Fruit fly (Drosophila melanogaster) whole organism, prepupa: ENCODE data around the gene CG3104.

Experiments
- Blimp-1 ChIP-seq: fragments of 200-800 bp; sonication (Bioruptor generic); optimal IDR thresholded peaks from 3 replicates; lab custom pipeline; 2017; ENCODE audit warnings: missing biosample characterization, missing genetic modification characterization, mild to moderate bottlenecking, moderate library complexity, missing genetic modification reagents
- CG10631 ChIP-seq: fragments of 200-800 bp; sonication (Bioruptor generic); optimal IDR thresholded peaks from 2 replicates; lab custom pipeline; 2016; ENCODE audit warnings: missing biosample characterization, missing genetic modification characterization
- CG10669 ChIP-seq: fragments of 200-800 bp; sonication (Bioruptor generic); optimal IDR thresholded peaks from 3 replicates; lab custom pipeline; 2018; ENCODE audit warnings: missing biosample characterization, mild to moderate bottlenecking, missing genetic modification characterization, moderate library complexity
- CG11294 ChIP-seq: fragments of 200-800 bp; sonication (Bioruptor generic); IDR thresholded peaks from 2 replicates; pipeline ENCODE4 v1.3.6; 2022; ENCODE audit warnings: missing biosample characterization, missing genetic modification characterization
- CG11762 ChIP-seq: fragments of 200-800 bp; sonication (Bioruptor generic); optimal IDR thresholded peaks from 3 replicates; lab custom pipeline; 2016; ENCODE audit warnings: missing biosample characterization, missing genetic modification characterization; ENCODE audit not compliant: insufficient read depth
- CG11902 ChIP-seq: fragments of 200-800 bp; sonication (Bioruptor generic); optimal IDR thresholded peaks from 3 replicates; lab custom pipeline; 2016; ENCODE audit warnings: missing biosample characterization, missing genetic modification characterization
- CG16779 ChIP-seq: fragments of 200-800 bp; sonication (Bioruptor generic); optimal IDR thresholded peaks from 3 replicates; lab custom pipeline; 2017; ENCODE audit warnings: missing biosample characterization, mild to moderate bottlenecking, missing genetic modification characterization
- CG3032 ChIP-seq: fragments of 200-800 bp; optimal IDR thresholded peaks from 2 replicates; lab custom pipeline; 2019; ENCODE audit warnings: missing biosample characterization, mild to moderate bottlenecking, missing genetic modification characterization, moderate library complexity
- CG31627 ChIP-seq: fragments of 200-800 bp; sonication (Bioruptor generic); optimal IDR thresholded peaks from 3 replicates; lab custom pipeline; 2016; ENCODE audit warnings: missing biosample characterization, missing genetic modification characterization
- CG32006 ChIP-seq: fragments of 200-800 bp; sonication (Bioruptor generic); optimal IDR thresholded peaks from 3 replicates; lab custom pipeline; 2017; ENCODE audit warnings: missing biosample characterization, mild to moderate bottlenecking, missing genetic modification characterization
- CG3919 ChIP-seq: fragments of 200-800 bp; sonication (Bioruptor generic); optimal IDR thresholded peaks from 3 replicates; lab custom pipeline; 2016; ENCODE audit warnings: missing biosample characterization, missing genetic modification characterization
- CG4318 ChIP-seq: fragments of 200-800 bp; sonication (Bioruptor generic); optimal IDR thresholded peaks from 3 replicates; lab custom pipeline; 2017; ENCODE audit warnings: missing biosample characterization, mild to moderate bottlenecking, missing genetic modification characterization
- CG6163 ChIP-seq: fragments of 200-800 bp; sonication (Bioruptor generic); IDR thresholded peaks from 3 replicates; pipeline ENCODE4 v1.3.6; 2022; ENCODE audit warnings: missing biosample characterization, missing genetic modification characterization
- CG6792 ChIP-seq: fragments of 200-800 bp; sonication (Bioruptor generic); optimal IDR thresholded peaks from 3 replicates; lab custom pipeline; 2016; ENCODE audit warnings: missing biosample characterization, missing genetic modification characterization
- CG6808 ChIP-seq: fragments of 200-800 bp; sonication (Bioruptor generic); optimal IDR thresholded peaks from 3 replicates; lab custom pipeline; 2017; ENCODE audit warnings: missing biosample characterization, missing genetic modification characterization, mild to moderate bottlenecking, moderate library complexity, missing genetic modification reagents
- CG6854 ChIP-seq: fragments of 200-800 bp; sonication (Bioruptor generic); optimal IDR thresholded peaks from 2 replicates; lab custom pipeline; 2017; ENCODE audit warnings: missing biosample characterization, mild to moderate bottlenecking, missing genetic modification characterization
- CG7368 ChIP-seq: fragments of 200-800 bp; sonication (Bioruptor generic); optimal IDR thresholded peaks from 3 replicates; lab custom pipeline; 2016; ENCODE audit warnings: missing biosample characterization, missing genetic modification characterization
- Eip78C ChIP-seq: fragments of 200-800 bp; sonication (Bioruptor generic); peaks from one replicate; lab custom pipeline; 2016; ENCODE audit warnings: missing biosample characterization, missing genetic modification characterization
- Gug ChIP-seq: fragments of 200-800 bp; sonication (Bioruptor generic); IDR thresholded peaks from 2 replicates; pipeline ENCODE4 v1.3.6; 2022; ENCODE audit warnings: missing biosample characterization, missing genetic modification characterization
- Hr4 ChIP-seq: fragments of 200-800 bp; sonication (Bioruptor generic); optimal IDR thresholded peaks from 3 replicates; lab custom pipeline; 2016; ENCODE audit warnings: missing biosample characterization, missing genetic modification characterization
- Lpt ChIP-seq: fragments of 200-800 bp; sonication (Bioruptor generic); optimal IDR thresholded peaks from 3 replicates; lab custom pipeline; 2016; ENCODE audit warnings: missing biosample characterization, missing genetic modification characterization
- OdsH ChIP-seq: fragments of 200-800 bp; sonication (Bioruptor generic); optimal IDR thresholded peaks from 3 replicates; lab custom pipeline; 2016; ENCODE audit warnings: missing biosample characterization, missing genetic modification characterization
- Sox102F ChIP-seq: fragments of 200-800 bp; sonication (Bioruptor generic); optimal IDR thresholded peaks from 2 replicates; lab custom pipeline; 2016; ENCODE audit warnings: missing biosample characterization, mild to moderate bottlenecking, missing genetic modification characterization
- achi ChIP-seq: fragments of 200-800 bp; sonication (Bioruptor generic); optimal IDR thresholded peaks from 3 replicates; lab custom pipeline; 2016; ENCODE audit warnings: missing biosample characterization, missing genetic modification characterization
- acj6 ChIP-seq: fragments of 200-800 bp; sonication (Bioruptor generic); optimal IDR thresholded peaks from 3 replicates; lab custom pipeline; 2016; ENCODE audit warnings: missing biosample characterization, missing genetic modification characterization
- cyc ChIP-seq: fragments of 200-800 bp; sonication (Bioruptor generic); optimal IDR thresholded peaks from 3 replicates; lab custom pipeline; 2016; ENCODE audit warnings: missing biosample characterization, missing genetic modification characterization
- dac ChIP-seq: fragments of 200-800 bp; sonication (Bioruptor generic); optimal IDR thresholded peaks from 2 replicates; lab custom pipeline; 2017; ENCODE audit warnings: missing biosample characterization, mild to moderate bottlenecking, missing genetic modification characterization
- dsx ChIP-seq: fragments of 200-800 bp; optimal IDR thresholded peaks from 3 replicates; lab custom pipeline; 2019; ENCODE audit warnings: missing biosample characterization, mild to moderate bottlenecking, missing genetic modification characterization, moderate library complexity; ENCODE audit not compliant: poor library complexity, severe bottlenecking
- eg ChIP-seq: fragments of 200-800 bp; sonication (Bioruptor generic); IDR thresholded peaks from 3 replicates; pipeline ENCODE4 v1.3.6; 2022; ENCODE audit warnings: missing biosample characterization, missing genetic modification characterization
- esn ChIP-seq: fragments of 200-800 bp; sonication (Bioruptor generic); optimal IDR thresholded peaks from 2 replicates; lab custom pipeline; 2016; ENCODE audit warnings: missing biosample characterization, mild to moderate bottlenecking, missing genetic modification characterization, moderate library complexity
- fd59A ChIP-seq: fragments of 200-800 bp; sonication (Bioruptor generic); optimal IDR thresholded peaks from 2 replicates; lab custom pipeline; 2017; ENCODE audit warnings: missing biosample characterization, mild to moderate bottlenecking, missing genetic modification characterization, missing genetic modification reagents
- fkh ChIP-seq: fragments of 200-800 bp; sonication (Bioruptor generic); optimal IDR thresholded peaks from 3 replicates; lab custom pipeline; 2017; ENCODE audit warnings: missing biosample characterization, mild to moderate bottlenecking, missing genetic modification characterization, moderate library complexity
- net ChIP-seq: fragments of 200-800 bp; sonication (Bioruptor generic); optimal IDR thresholded peaks from 3 replicates; lab custom pipeline; 2016; ENCODE audit warnings: missing biosample characterization, missing genetic modification characterization
- spab ChIP-seq: fragments of 200-800 bp; sonication (Bioruptor generic); optimal IDR thresholded peaks from 2 replicates; lab custom pipeline; 2017; ENCODE audit warnings: missing biosample characterization, mild to moderate bottlenecking, missing genetic modification characterization, missing genetic modification reagents
- ss ChIP-seq, 2 experiments: fragments of 200-800 bp; sonication (Bioruptor generic); optimal IDR thresholded peaks; 2 replicates in 1 of 2; 3 replicates in 1 of 2; lab custom pipeline; 2017 to 2018; ENCODE audit warnings: mild to moderate bottlenecking in 2 of 2, missing biosample characterization in 2 of 2, missing genetic modification characterization in 2 of 2, moderate library complexity in 1 of 2
- svp ChIP-seq: fragments of 200-800 bp; sonication (Bioruptor generic); peaks from one replicate; lab custom pipeline; 2016; ENCODE audit warnings: missing biosample characterization, missing genetic modification characterization
- vri ChIP-seq: fragments of 200-800 bp; sonication (Bioruptor generic); optimal IDR thresholded peaks from 3 replicates; lab custom pipeline; 2016; ENCODE audit warnings: missing biosample characterization, mild to moderate bottlenecking, missing genetic modification characterization

Gene CG3104

DNA sequence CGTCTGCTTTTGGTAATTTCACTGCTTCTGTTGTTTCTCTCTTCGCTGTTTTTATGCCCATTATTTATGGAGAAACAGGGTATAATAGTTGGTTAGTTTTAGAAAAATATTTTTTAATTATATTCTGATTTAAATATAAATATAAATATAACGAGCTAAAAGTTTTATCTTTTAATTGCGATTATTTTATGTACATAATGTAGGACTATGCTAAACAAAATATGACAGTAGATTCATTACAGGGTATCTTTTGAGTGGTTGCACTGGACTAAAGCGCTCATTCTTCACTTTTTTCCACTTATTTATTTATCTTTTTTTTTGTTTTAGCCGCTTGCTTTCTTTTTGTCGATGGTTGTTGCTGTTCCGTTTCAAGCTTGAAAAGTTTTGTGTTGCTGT is 49.5 kb upstream of the CG3104 start (continued):
- TF ChIP-seq CG3032 (tag; lab: Kevin White, UChicago), result peak; percentile 37
- no peak for TF ChIP-seq Gug (GFP tag; lab: Robert Waterston, UW)
- TF ChIP-seq fkh (GFP tag; lab: Kevin White, UChicago), result no peak
- TF ChIP-seq Lpt (GFP tag; lab: Kevin White, UChicago), result peak; percentile 45
- peak; percentile 33; the same call in 1 of the 2 replicates for TF ChIP-seq CG11294 (GFP tag; lab: Robert Waterston, UW)
- TF ChIP-seq spab (GFP tag; lab: Kevin White, UChicago), result peak; percentile 41
- peak; percentile 37 for TF ChIP-seq CG10669 (GFP tag; lab: Kevin White, UChicago)
- peak; percentile 64 for TF ChIP-seq CG3919 (GFP tag; lab: Kevin White, UChicago)
- TF ChIP-seq CG31627 (GFP tag; lab: Kevin White, UChicago), result peak; percentile 48
- TF ChIP-seq CG11762 (GFP tag; lab: Kevin White, UChicago), result peak; percentile 54
- TF ChIP-seq CG6808 (GFP tag; lab: Kevin White, UChicago), result no peak
- TF ChIP-seq cyc (GFP tag; lab: Kevin White, UChicago), result peak; percentile 37
- TF ChIP-seq Blimp-1 (GFP tag; lab: Kevin White, UChicago), result no peak
- peak; percentile 7 for TF ChIP-seq CG16779 (tag; lab: Kevin White, UChicago)

DNA sequence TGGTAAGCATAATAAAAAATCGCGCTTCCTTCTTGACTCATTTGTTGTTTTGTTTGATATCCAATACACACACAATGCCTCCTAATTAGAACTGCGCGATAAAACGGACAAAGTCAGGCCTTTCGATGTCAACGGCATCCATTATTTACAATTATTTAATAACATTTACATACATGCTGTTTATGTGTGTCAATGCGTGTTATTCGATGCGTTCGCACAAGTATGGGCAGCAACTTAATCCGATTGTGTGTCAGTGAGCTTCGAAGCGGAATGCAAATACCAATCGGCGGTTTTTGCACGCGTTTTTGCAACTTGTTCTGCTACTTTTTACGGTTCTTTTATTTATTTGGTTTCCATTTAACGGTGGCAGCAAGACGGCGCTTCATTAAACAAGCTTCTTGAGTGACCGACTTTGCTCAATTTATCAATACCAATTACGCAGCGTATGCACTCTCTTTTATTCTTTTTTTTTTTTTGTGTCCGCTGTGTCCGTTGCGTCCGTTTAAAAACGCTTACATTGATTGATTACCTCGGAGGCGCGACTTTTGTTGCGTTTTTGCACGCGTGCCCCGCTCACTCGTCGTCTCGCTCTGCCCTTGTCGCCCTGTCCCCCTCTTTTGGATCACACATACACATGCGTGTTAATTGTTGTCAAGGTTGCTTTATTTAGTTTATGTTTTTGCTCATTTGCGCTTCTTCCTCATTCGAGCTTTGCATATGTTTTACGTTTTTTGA is 48.9 kb upstream of the CG3104 start:
- TF ChIP-seq fkh (GFP tag; lab: Kevin White, UChicago) (peak; percentile 1), OdsH (no peak), esn (GFP tag; lab: Kevin White, UChicago) (peak; percentile 8), ss (GFP tag; optimal IDR thresholded peaks at IDR 0.05; lab: Kevin White, UChicago) (peak in 1 of 2 experiments; percentile 15), svp (GFP tag; lab: Kevin White, UChicago) (peak; percentile 65)
- TF ChIP-seq, all 60 proteins: peak for 4

DNA sequence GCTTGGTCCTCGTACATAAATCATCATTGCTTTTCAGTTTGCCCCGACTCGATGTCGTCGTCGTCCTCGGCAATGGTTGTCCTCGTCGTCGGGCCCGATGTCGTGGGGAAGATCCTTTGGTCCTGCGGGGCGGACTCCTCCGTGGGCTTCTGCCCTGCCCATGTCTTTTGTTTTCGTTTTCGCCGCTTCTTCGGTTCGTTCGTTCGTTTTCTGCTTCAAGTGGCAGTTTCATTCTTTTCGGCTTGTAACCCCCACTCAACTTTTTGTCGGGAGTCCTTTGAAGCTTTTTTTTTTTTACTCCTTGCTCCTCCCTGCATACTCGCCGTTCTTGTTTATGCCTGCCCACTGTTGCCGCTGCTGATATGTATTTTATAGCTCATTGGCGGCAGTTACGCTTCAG is 48.1 kb upstream of the CG3104 start:
- no peak for TF ChIP-seq acj6 (GFP tag; lab: Kevin White, UChicago)
- TF ChIP-seq CG11902 (GFP tag; lab: Kevin White, UChicago), result no peak
- TF ChIP-seq net (GFP tag; lab: Kevin White, UChicago), result no peak
- no peak for TF ChIP-seq ss (GFP tag; optimal IDR thresholded peaks at IDR 0.05; lab: Kevin White, UChicago)
- no peak for TF ChIP-seq CG7368
- TF ChIP-seq CG10631 (GFP tag; lab: Kevin White, UChicago), result no peak
- no peak for TF ChIP-seq dsx (GFP tag; lab: Kevin White, UChicago)
- TF ChIP-seq eg (GFP tag; lab: Robert Waterston, UW), result no peak
- TF ChIP-seq Hr4 (GFP tag; lab: Kevin White, UChicago), result no peak
- TF ChIP-seq fd59A (GFP tag; lab: Kevin White, UChicago), result no peak
- TF ChIP-seq CG4318 (GFP tag; lab: Kevin White, UChicago), result no peak
- TF ChIP-seq achi (GFP tag; lab: Kevin White, UChicago), result no peak
- TF ChIP-seq vri (GFP tag; lab: Kevin White, UChicago), result no peak
- no peak for TF ChIP-seq CG11294 (GFP tag; lab: Robert Waterston, UW)
- no peak for TF ChIP-seq CG6854 (GFP tag; lab: Kevin White, UChicago)
- TF ChIP-seq Sox102F (GFP tag; lab: Kevin White, UChicago), result no peak

DNA sequence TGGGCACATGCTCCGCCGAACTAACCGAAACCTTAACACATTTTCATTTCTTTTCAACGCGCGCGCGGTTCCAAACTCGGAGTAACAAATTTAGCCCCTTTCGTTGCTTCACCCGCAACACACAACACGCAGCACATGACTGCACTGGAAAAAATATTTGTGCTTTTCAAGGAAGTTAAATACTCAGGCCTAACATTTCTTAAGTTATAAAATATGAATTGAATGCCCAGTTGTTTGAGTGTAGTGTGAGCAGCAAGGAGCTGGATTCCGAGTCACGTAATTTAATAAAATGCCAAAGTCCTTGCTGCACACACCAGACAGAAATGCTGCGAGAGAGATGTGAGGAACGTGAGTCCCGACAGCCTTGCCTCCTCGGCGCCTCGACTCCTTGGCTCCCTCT is 45.9 kb upstream of the CG3104 start:
- TF ChIP-seq dac (GFP tag; lab: Kevin White, UChicago) (no peak), CG11902 (GFP tag; lab: Kevin White, UChicago) (no peak), CG6792 (GFP tag; lab: Kevin White, UChicago) (no peak), CG32006 (GFP tag; lab: Kevin White, UChicago) (peak; percentile 1), CG4318 (GFP tag; lab: Kevin White, UChicago) (no peak), Eip78C (GFP tag; lab: Kevin White, UChicago) (peak; percentile 83), CG3919 (GFP tag; lab: Kevin White, UChicago) (no peak), acj6 (GFP tag; lab: Kevin White, UChicago) (no peak), Lpt (GFP tag; lab: Kevin White, UChicago) (no peak), Hr4 (GFP tag; lab: Kevin White, UChicago) (no peak), net (GFP tag; lab: Kevin White, UChicago) (no peak), CG6163 (GFP tag; lab: Robert Waterston, UW) (no peak)
- TF ChIP-seq, all 60 proteins: peak for 2
